Worm (Caenorhabditis elegans) whole organism, L4 larva: ENCODE results near the gene F39F10.2.

Source experiments
- nhr-237 ChIP-seq: sonication (generic microtip); optimal IDR thresholded peaks from 2 replicates; lab custom pipeline; 2017; ENCODE audit warnings: missing biosample characterization, missing genetic modification characterization
- nhr-76 ChIP-seq: fragments of 150-350 bp; optimal IDR thresholded peaks from 2 replicates; lab custom pipeline; 2014; ENCODE audit warnings: missing biosample characterization, missing genetic modification characterization
- snpc-4 ChIP-seq: fragments of 150-350 bp; optimal IDR thresholded peaks from 2 replicates; lab custom pipeline; 2014; ENCODE audit warnings: missing biosample characterization, missing genetic modification characterization
- unc-130 ChIP-seq: sonication (generic microtip); optimal IDR thresholded peaks from 2 replicates; lab custom pipeline; 2016; ENCODE audit warnings: missing genetic modification reagents, missing genetic modification characterization, missing compliant biosample characterization
- ztf-11 ChIP-seq: fragments of 150-350 bp; optimal IDR thresholded peaks from 2 replicates; lab custom pipeline; 2014; ENCODE audit warnings: missing biosample characterization, missing genetic modification characterization

ce11 chrX:16891683-16892082, 3.0 kb upstream of the F39F10.2 start, which contains the start of gene F39F10.3:
- TF ChIP-seq ztf-11 (no peak), nhr-237 (tag; lab: Kevin White, UChicago) (no peak), snpc-4 (no peak), unc-130 (GFP tag; lab: Kevin White, UChicago) (no peak), nhr-76 (tag; lab: Kevin White, UChicago) (no peak)
